Worm (Caenorhabditis elegans) whole organism, L4 larva: ENCODE data around the gene pbo-4.

Experiments
- F26F4.8 ChIP-seq: fragments of 200-800 bp; sonication (Bioruptor generic); conservative IDR thresholded peaks from 2 replicates; pipeline ENCODE4 v1.3.6; 2022; ENCODE audit warnings: missing genetic modification characterization, missing compliant biosample characterization
- F49E8.2 ChIP-seq: sonication (generic microtip); optimal IDR thresholded peaks from 2 replicates; lab custom pipeline; 2016; ENCODE audit warnings: missing compliant biosample characterization, mild to moderate bottlenecking, missing genetic modification characterization, borderline replicate concordance
- ZK546.5 ChIP-seq, 2 experiments: sonication (generic microtip); optimal IDR thresholded peaks; 2 replicates each; lab custom pipeline; 2017; ENCODE audit warnings: missing biosample characterization in 2 of 2, missing genetic modification characterization in 2 of 2
- aha-1 ChIP-seq: fragments of 150-350 bp; peaks from one replicate; lab custom pipeline; 2014; ENCODE audit warnings: missing biosample characterization, missing genetic modification characterization
- ama-1 ChIP-seq: fragments of 150-350 bp; optimal IDR thresholded peaks from 2 replicates; lab custom pipeline; 2014; ENCODE audit warnings: inconsistent platforms, mixed read lengths
- arid-1 ChIP-seq: fragments of 200-800 bp; sonication (Bioruptor generic); conservative IDR thresholded peaks from 2 replicates; pipeline ENCODE4 v1.3.6; 2022; ENCODE audit warnings: missing genetic modification reagents, missing genetic modification characterization, missing compliant biosample characterization
- attf-4 ChIP-seq: sonication (generic microtip); optimal IDR thresholded peaks from 3 replicates; lab custom pipeline; 2017; ENCODE audit warnings: missing biosample characterization, missing genetic modification characterization
- ceh-32 ChIP-seq: sonication (generic microtip); optimal IDR thresholded peaks from 2 replicates; lab custom pipeline; 2016; ENCODE audit warnings: mild to moderate bottlenecking, missing genetic modification characterization, missing compliant biosample characterization; ENCODE audit not compliant: poor library complexity
- ceh-44 ChIP-seq: fragments of 200-800 bp; sonication (Bioruptor generic); IDR thresholded peaks from 2 replicates; pipeline ENCODE4 v1.3.6; 2022; ENCODE audit warnings: missing genetic modification reagents, missing genetic modification characterization, missing compliant biosample characterization
- cey-2 ChIP-seq: sonication (generic microtip); optimal IDR thresholded peaks from 3 replicates; lab custom pipeline; 2017; ENCODE audit warnings: missing genetic modification characterization, mild to moderate bottlenecking, missing compliant biosample characterization, antibody characterized with exemption, borderline replicate concordance; ENCODE audit not compliant: insufficient read depth
- daf-16 ChIP-seq, 3 experiments: sonication (generic microtip); optimal IDR thresholded peaks; 2 replicates each; lab custom pipeline; 2016 to 2017; ENCODE audit warnings: missing genetic modification characterization in 3 of 3, missing genetic modification reagents in 3 of 3, mild to moderate bottlenecking in 2 of 3, missing compliant biosample characterization in 2 of 3, missing biosample characterization in 1 of 3, moderate library complexity in 1 of 3
- daf-8 ChIP-seq: fragments of 200-800 bp; sonication (Bioruptor generic); IDR thresholded peaks from 2 replicates; pipeline ENCODE4 v1.3.6; 2022; ENCODE audit warnings: missing genetic modification characterization, missing compliant biosample characterization
- dmd-8 ChIP-seq: fragments of 200-800 bp; sonication (Bioruptor generic); IDR thresholded peaks from 2 replicates; pipeline ENCODE4 v1.3.6; 2022; ENCODE audit warnings: missing genetic modification characterization, missing compliant biosample characterization
- dpl-1 ChIP-seq: fragments of 150-350 bp; optimal IDR thresholded peaks from 2 replicates; lab custom pipeline; 2014; ENCODE audit warnings: missing biosample characterization, missing genetic modification reagents, missing genetic modification characterization
- duxl-1 ChIP-seq: sonication (generic microtip); optimal IDR thresholded peaks from 2 replicates; lab custom pipeline; 2016; ENCODE audit warnings: mild to moderate bottlenecking, missing genetic modification characterization, moderate library complexity, missing compliant biosample characterization; ENCODE audit not compliant: poor library complexity
- hlh-11 ChIP-seq: fragments of 200-800 bp; sonication (Bioruptor generic); optimal IDR thresholded peaks from 2 replicates; lab custom pipeline; 2018; ENCODE audit warnings: mild to moderate bottlenecking, missing genetic modification characterization, missing compliant biosample characterization
- jun-1 ChIP-seq: fragments of 150-350 bp; optimal IDR thresholded peaks from 2 replicates; lab custom pipeline; 2014; ENCODE audit warnings: missing biosample characterization, missing genetic modification reagents, missing genetic modification characterization
- lin-13 ChIP-seq: fragments of 150-350 bp; optimal IDR thresholded peaks from 2 replicates; lab custom pipeline; 2014; ENCODE audit warnings: missing biosample characterization, missing genetic modification reagents, missing genetic modification characterization
- lin-29 ChIP-seq: fragments of 200-800 bp; sonication (Bioruptor generic); IDR thresholded peaks from 2 replicates; pipeline ENCODE4 v1.3.6; 2022; ENCODE audit warnings: missing genetic modification reagents, missing genetic modification characterization, missing compliant biosample characterization
- lin-38 ChIP-seq: fragments of 200-800 bp; sonication (Bioruptor generic); IDR thresholded peaks from 2 replicates; pipeline ENCODE4 v1.3.6; 2022; ENCODE audit warnings: missing genetic modification reagents, missing genetic modification characterization, missing compliant biosample characterization
- nhr-10 ChIP-seq: fragments of 150-350 bp; optimal IDR thresholded peaks from 2 replicates; lab custom pipeline; 2014; ENCODE audit warnings: missing biosample characterization, missing genetic modification characterization
- nhr-102 ChIP-seq: sonication (generic microtip); optimal IDR thresholded peaks from 2 replicates; lab custom pipeline; 2016; ENCODE audit warnings: mild to moderate bottlenecking, missing genetic modification characterization, moderate library complexity, missing compliant biosample characterization
- nhr-11 ChIP-seq: fragments of 150-350 bp; optimal IDR thresholded peaks from 2 replicates; lab custom pipeline; 2014; ENCODE audit warnings: missing biosample characterization, missing genetic modification characterization
- nhr-237 ChIP-seq: sonication (generic microtip); optimal IDR thresholded peaks from 2 replicates; lab custom pipeline; 2017; ENCODE audit warnings: missing biosample characterization, missing genetic modification characterization
- nhr-25 ChIP-seq: sonication (generic microtip); optimal IDR thresholded peaks from 2 replicates; lab custom pipeline; 2017; ENCODE audit warnings: missing genetic modification characterization, mild to moderate bottlenecking, missing compliant biosample characterization, antibody characterized with exemption, moderate library complexity, borderline replicate concordance; ENCODE audit not compliant: insufficient read depth
- nhr-48 ChIP-seq: sonication (generic microtip); optimal IDR thresholded peaks from 2 replicates; lab custom pipeline; 2016; ENCODE audit warnings: mild to moderate bottlenecking, missing genetic modification characterization, missing compliant biosample characterization
- nhr-77 ChIP-seq: fragments of 150-350 bp; optimal IDR thresholded peaks from 2 replicates; lab custom pipeline; 2014; ENCODE audit warnings: missing biosample characterization, missing genetic modification characterization
- pha-4 ChIP-seq, 2 experiments: fragments of 150-350 bp in 1 of 2; fragments of 200-800 bp in 1 of 2; sonication (Bioruptor generic) in 1 of 2; IDR thresholded peaks in 1 of 2; optimal IDR thresholded peaks in 1 of 2; 2 replicates each; pipeline versions ENCODE4 v1.3.6 to Lab custom; 2014 to 2022; ENCODE audit warnings: missing genetic modification characterization in 2 of 2, missing genetic modification reagents in 2 of 2, missing biosample characterization in 1 of 2, missing compliant biosample characterization in 1 of 2
- php-3 ChIP-seq: fragments of 200-800 bp; sonication (Bioruptor generic); IDR thresholded peaks from 2 replicates; pipeline ENCODE4 v1.3.6; 2022; ENCODE audit warnings: missing genetic modification reagents, missing genetic modification characterization, missing compliant biosample characterization
- rbr-2 ChIP-seq: sonication (generic microtip); optimal IDR thresholded peaks from 2 replicates; lab custom pipeline; 2016; ENCODE audit warnings: missing genotype, missing genetic modification characterization, missing compliant biosample characterization
- set-16 ChIP-seq: fragments of 200-800 bp; sonication (Bioruptor generic); IDR thresholded peaks from 2 replicates; pipeline ENCODE4 v1.3.6; 2022; ENCODE audit warnings: missing genetic modification reagents, missing genetic modification characterization, missing compliant biosample characterization
- unc-62 ChIP-seq, 3 experiments: fragments of 150-350 bp in 1 of 3; sonication (generic microtip); optimal IDR thresholded peaks in 2 of 3; peaks in 1 of 3; 1 replicate in 1 of 3; 2 replicates in 2 of 3; lab custom pipeline; 2014 to 2017; ENCODE audit warnings: missing biosample characterization in 3 of 3, missing genetic modification characterization in 3 of 3, missing genetic modification reagents in 3 of 3, missing genotype in 1 of 3
- zag-1 ChIP-seq: fragments of 150-350 bp; optimal IDR thresholded peaks from 2 replicates; lab custom pipeline; 2014; ENCODE audit warnings: missing biosample characterization, missing genetic modification characterization
- zfp-2 ChIP-seq: sonication (generic microtip); optimal IDR thresholded peaks from 2 replicates; lab custom pipeline; 2016; ENCODE audit warnings: mild to moderate bottlenecking, missing genetic modification characterization, missing compliant biosample characterization
- zfp-3 ChIP-seq: fragments of 200-800 bp; sonication (Bioruptor generic); conservative IDR thresholded peaks from 2 replicates; pipeline ENCODE4 v1.3.6; 2022; ENCODE audit warnings: missing genetic modification reagents, missing genetic modification characterization, missing compliant biosample characterization

pbo-4 gene

DNA sequence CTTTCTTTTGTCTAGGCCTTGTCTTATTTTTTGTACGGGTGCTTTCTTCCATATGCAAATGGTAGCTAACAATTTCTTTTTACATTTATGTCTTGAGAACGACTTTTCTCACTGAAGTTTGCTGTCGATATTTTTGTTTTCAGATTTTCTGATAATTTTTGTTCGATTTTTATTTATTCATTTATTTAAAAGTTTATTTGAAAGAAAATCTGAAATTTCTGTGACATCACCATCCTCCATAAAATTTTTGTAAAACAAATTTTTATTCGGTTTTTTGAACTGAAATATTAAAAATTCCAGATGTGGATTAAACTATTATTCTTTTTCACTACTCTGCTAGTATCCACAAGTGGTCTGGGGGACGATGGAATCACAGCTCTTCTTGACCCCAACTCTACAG lies at the start of gene pbo-4:
Gene pbo-4 (plus strand): TSS at position 301 of the 400 bp plus-strand sequence.
- TF ChIP-seq ZK546.5 (tag; optimal IDR thresholded peaks at IDR 0.05; lab: Kevin White, UChicago), result no peak
- TF ChIP-seq nhr-10 (tag; lab: Kevin White, UChicago), result no peak
- TF ChIP-seq nhr-25 (tag; lab: Kevin White, UChicago), result no peak
- TF ChIP-seq arid-1 (GFP tag; lab: Robert Waterston, UW), result no peak

DNA sequence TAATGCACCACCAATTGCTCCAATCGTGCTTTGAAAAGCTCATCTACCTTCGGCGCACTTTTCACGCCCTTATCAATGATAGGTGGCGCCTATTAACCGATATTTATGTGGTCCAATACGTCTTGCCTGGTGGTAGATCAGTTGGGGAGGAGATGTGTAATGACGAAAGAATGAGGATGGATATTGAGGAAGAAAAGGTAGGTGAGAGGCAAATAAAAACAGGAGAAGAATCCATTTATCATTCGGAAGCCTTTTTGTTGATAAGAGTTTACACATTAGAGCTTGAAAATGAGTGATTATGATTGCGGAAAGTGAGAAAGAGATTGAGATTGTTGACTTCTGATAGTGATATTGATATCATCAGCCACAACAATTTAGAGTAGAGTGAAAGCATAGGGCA lies 46.5 kb upstream of the pbo-4 start:
- TF ChIP-seq F26F4.8 (GFP tag; lab: Robert Waterston, UW) (no peak), nhr-77 (tag; lab: Kevin White, UChicago) (no peak), jun-1 (tag; lab: Kevin White, UChicago) (no peak), ceh-32 (tag; lab: Kevin White, UChicago) (no peak), daf-16 (GFP tag; optimal IDR thresholded peaks at IDR 0.05; lab: Kevin White, UChicago) (peak in 1 of 2 experiments; percentile 64), daf-16 (tag; optimal IDR thresholded peaks at IDR 0.05; lab: Kevin White, UChicago) (no peak), ceh-44 (GFP tag; lab: Robert Waterston, UW) (no peak)

DNA sequence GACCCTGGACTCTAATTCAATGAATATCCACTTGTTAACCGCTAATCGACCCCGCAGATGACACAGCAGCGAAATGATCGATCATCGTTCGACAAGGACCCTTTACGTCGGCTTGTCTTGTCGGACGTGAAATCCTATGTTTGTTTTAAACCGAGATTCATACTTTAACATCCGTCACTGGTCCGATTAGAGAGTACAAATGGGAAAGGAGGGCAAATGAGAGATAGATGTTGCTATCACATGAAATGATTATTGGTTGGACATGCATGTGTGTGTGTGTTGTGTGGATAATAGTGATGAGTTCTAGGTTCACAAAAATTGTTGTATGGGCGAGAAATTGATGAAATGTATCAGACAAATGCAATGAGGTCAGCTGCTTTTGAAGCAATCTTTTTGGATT lies 44.3 kb upstream of the pbo-4 start:
- TF ChIP-seq nhr-48 (tag; lab: Kevin White, UChicago) (no peak), nhr-11 (tag; lab: Kevin White, UChicago) (peak; percentile 34), hlh-11 (tag; lab: Kevin White, UChicago) (peak; percentile 2), unc-62 (GFP tag; optimal IDR thresholded peaks at IDR 0.05 in 1 of 2; lab: Kevin White, UChicago) (peak in 1 of 2 experiments; percentile 96), unc-62 (tag; optimal IDR thresholded peaks at IDR 0.05; lab: Kevin White, UChicago) (no peak), ceh-32 (tag; lab: Kevin White, UChicago) (no peak), lin-29 (GFP tag; lab: Robert Waterston, UW) (no peak)
- TF ChIP-seq, all 104 proteins: peak for 3

DNA sequence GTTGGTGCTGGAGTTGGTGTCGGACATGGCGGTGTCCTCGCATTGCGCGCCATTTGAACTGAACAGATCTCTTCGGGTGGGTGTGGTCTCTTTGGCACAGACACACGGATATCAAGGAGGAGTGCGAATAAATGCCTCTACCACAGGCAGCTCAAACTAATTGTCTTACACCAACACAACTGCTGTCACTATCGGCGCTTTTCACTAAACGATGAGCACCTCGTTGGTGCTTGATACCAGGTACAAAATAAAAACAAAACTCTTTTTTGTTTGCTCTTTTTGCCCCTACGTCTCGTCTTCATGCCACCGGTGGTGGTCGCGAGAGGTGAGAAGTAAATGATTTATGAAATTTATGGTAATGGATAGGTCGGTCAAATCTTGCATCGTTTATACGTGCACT lies 43.2 kb upstream of the pbo-4 start, which contains the start of gene F47B10.8:
Gene F47B10.8 (minus strand): TSS at position 101 of the 400 bp plus-strand sequence.
- no peak for TF ChIP-seq rbr-2 (tag; lab: Kevin White, UChicago)
- TF ChIP-seq aha-1 (tag; lab: Kevin White, UChicago), result peak; percentile 8
- TF ChIP-seq daf-16 (GFP tag; optimal IDR thresholded peaks at IDR 0.05; lab: Kevin White, UChicago), result peak in 1 of 2 experiments; percentile 4
- TF ChIP-seq daf-16 (tag; optimal IDR thresholded peaks at IDR 0.05; lab: Kevin White, UChicago), result no peak

DNA sequence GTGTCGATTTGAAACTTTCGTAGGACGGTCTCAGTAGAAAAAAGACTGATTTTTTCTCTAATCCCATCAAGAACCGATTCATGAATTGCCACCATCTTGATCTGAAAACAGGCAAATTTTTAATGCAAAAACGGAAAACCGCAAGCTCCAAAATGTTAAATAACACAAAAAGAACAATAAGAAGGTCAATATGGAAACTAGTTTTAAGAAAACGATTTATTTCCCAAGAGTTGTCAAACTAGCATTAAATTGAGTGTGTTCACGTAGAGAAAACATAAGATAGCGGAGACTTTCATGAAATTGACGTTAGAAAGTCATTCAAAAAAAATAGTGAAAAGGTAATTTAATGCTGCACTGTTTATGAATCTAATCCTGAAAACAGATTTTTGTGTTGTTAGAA lies 40.0 kb upstream of the pbo-4 start, which contains the start of gene F47B10.9:
Gene F47B10.9 (minus strand): TSS at position 101 of the 400 bp plus-strand sequence.
- no peak for TF ChIP-seq ceh-32 (tag; lab: Kevin White, UChicago)
- no peak for TF ChIP-seq pha-4 (GFP tag; IDR thresholded peaks at IDR 0.05; lab: Robert Waterston, UW)
- no peak for TF ChIP-seq pha-4 (tag; optimal IDR thresholded peaks at IDR 0.05; lab: Kevin White, UChicago)
- no peak for TF ChIP-seq dmd-8 (GFP tag; lab: Robert Waterston, UW)
- no peak for TF ChIP-seq lin-38 (GFP tag; lab: Robert Waterston, UW)
- no peak for TF ChIP-seq cey-2 (tag; lab: Kevin White, UChicago)

DNA sequence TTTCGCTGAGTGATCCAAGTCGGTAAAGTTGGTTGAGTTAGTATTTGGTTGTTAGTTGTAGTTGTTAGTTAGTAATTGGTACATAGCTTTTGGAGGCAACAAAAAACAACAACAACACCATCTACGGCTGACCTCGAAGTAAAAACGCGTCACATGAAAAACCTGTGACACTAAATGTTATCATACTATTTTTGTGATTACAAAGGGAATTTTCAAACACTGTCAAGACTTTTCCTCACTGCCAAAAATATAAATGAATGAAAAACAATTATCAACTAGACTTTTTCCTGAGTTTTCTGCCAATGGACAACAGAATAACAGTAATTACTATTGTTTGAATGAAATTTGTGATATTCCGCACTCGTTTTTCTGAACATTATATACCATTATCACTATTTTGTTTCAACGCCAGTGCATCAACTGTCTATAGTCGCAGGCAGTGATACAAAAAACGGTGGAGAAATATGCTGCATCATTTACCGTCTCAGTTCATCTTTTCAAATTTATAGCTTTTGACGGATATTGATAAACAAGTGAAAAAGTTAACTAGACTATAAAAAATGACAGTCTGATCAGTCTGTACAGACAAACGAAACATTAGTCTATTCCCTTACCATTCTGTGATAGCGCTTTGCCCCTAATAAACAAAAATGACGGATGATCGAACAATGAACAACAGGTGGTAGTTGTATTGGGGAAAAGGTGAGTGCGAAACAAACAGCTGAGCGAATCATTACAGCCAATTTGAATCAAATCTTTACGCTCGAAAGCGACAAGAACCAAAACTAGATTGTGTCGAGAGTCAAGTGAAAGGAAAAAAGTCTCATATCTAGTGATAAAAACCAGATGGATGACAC lies 39.3 kb upstream of the pbo-4 start:
- TF ChIP-seq attf-4 (tag; lab: Kevin White, UChicago), result no peak
- TF ChIP-seq nhr-237, result no peak
- TF ChIP-seq zag-1, result no peak
- no peak for TF ChIP-seq F49E8.2 (tag; lab: Kevin White, UChicago)
- TF ChIP-seq zfp-3 (GFP tag; lab: Robert Waterston, UW), result no peak
- 0 out of 2 replicates have a peak, but pooled peaks have one; percentile 18 for TF ChIP-seq php-3 (GFP tag; lab: Robert Waterston, UW)
- no peak for TF ChIP-seq nhr-102 (tag; lab: Kevin White, UChicago)
- TF ChIP-seq dpl-1 (GFP tag; lab: Kevin White, UChicago), result no peak
- TF ChIP-seq nhr-48 (tag; lab: Kevin White, UChicago), result peak; percentile 23
- TF ChIP-seq ZK546.5 (tag; optimal IDR thresholded peaks at IDR 0.05; lab: Kevin White, UChicago), result no peak
- TF ChIP-seq ama-1 (lab: Kevin White, UChicago), result no peak
- TF ChIP-seq lin-13 (GFP tag; lab: Kevin White, UChicago), result no peak
- no peak for TF ChIP-seq aha-1 (tag; lab: Kevin White, UChicago)
- TF ChIP-seq daf-8 (GFP tag; lab: Robert Waterston, UW), result no peak
- no peak for TF ChIP-seq zfp-2 (tag; lab: Kevin White, UChicago)
- peak in 1 of 2 experiments; percentile 93 for TF ChIP-seq unc-62 (GFP tag; optimal IDR thresholded peaks at IDR 0.05 in 1 of 2; lab: Kevin White, UChicago)
- TF ChIP-seq unc-62 (tag; optimal IDR thresholded peaks at IDR 0.05; lab: Kevin White, UChicago), result no peak
- TF ChIP-seq duxl-1 (tag; lab: Kevin White, UChicago), result no peak
- no peak for TF ChIP-seq set-16 (GFP tag; lab: Robert Waterston, UW)
- no peak for TF ChIP-seq lin-38 (GFP tag; lab: Robert Waterston, UW)
